Worm (Caenorhabditis elegans): Measurements from ENCODE around the gene taf-11.1.
"Not testable (repeated sequence)": the region's sequence is repeated elsewhere in the genome, so short reads cannot be mapped to it uniquely, and the experiment has no call there.

Gene taf-11.1

DNA sequence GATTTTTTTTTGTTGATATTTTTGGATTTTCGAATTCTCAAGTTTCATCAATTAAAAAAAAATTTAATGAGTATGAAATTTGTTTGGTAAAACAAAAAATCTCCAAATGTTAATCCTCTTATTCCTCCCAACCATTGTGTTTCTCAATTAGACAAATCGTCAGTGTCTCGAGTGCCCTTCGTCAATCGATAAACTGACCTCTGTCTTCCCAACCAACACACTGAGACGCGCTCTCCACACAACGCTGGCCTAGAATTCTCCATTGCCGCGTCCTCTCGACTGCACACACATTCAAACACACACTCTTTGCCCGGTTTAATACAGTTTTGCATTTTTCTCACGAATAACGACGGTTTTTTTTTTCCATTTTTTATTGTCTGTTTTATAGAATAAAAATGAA is at the start of gene taf-11.1:
taf-11.1 (plus strand) TSS at position 389 of the 400 bp plus-strand sequence.
- TF ChIP-seq cnd-1 (tag; optimal IDR thresholded peaks at IDR 0.05) (peak; percentile 40), lin-13 (tag; optimal IDR thresholded peaks at IDR 0.05) (peak; percentile 7), flh-1 (GFP tag; optimal IDR thresholded peaks at IDR 0.05) (no peak), ces-1 (GFP tag; optimal IDR thresholded peaks at IDR 0.05) (peak; percentile 28), pha-4 (tag; optimal IDR thresholded peaks at IDR 0.05) (no peak), sem-2 (GFP tag; optimal IDR thresholded peaks at IDR 0.05) (no peak), ztf-11 (tag; optimal IDR thresholded peaks at IDR 0.05) (no peak), hlh-1 (tag; optimal IDR thresholded peaks at IDR 0.05) (peak; percentile 21), nhr-2 (tag; optimal IDR thresholded peaks at IDR 0.05) (no peak), ceh-83 (GFP tag; optimal IDR thresholded peaks at IDR 0.05) (no peak), unc-120 (tag; optimal IDR thresholded peaks at IDR 0.05; ENCODE audit: poor library complexity, severe bottlenecking) (no peak), ceh-39 (tag; optimal IDR thresholded peaks at IDR 0.05) (peak; percentile 29), unc-62 (GFP tag; optimal IDR thresholded peaks at IDR 0.05) (no peak), snpc-4 (tag; optimal IDR thresholded peaks at IDR 0.05) (no peak), nhr-237 (tag; optimal IDR thresholded peaks at IDR 0.05) (no peak)

DNA sequence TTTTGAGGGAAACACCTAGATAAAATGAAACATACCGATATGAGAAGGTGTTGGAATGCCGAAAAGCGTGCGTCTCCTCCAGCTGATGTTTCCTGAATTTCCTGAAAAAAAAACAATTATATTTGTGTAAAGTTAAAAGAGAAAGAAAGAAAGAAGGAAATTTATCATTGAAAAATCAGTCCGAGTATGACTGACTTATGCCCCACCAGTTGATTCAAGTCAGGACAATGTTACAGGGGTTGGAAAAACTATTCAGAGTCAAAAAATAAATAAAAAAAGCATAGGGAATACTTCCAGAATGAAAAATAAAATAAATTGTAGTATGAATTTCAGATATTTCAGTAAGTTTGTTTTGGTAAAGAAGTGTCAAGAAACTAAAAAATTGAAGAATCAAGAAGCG is 47.6 kb upstream of the taf-11.1 start, which contains the start of gene F20B6.9:
F20B6.9 (minus strand) TSS at position 101 of the 400 bp plus-strand sequence.
- not testable (repeated sequence) for TF ChIP-seq sptf-1, cnd-1, nhr-237 (tag; optimal IDR thresholded peaks at IDR 0.05)

DNA sequence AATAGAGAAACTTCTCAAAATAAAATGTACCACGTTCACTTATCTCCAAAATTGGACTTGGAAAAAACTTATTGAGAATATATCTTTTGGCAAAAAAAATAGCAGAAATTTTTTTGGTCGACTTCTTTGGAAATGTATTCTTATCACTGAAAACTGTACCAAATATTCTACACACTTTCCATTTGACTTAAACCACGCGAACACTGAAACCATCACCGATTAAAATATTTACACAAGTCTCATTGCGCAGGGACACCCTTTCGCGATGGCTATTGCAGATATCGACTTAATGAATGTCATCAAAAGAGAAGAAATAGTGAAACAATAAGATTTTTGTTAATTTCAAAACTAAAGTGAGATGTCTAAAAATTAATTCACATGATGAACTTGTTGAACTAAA is 46.5 kb upstream of the taf-11.1 start:
- TF ChIP-seq mep-1 (tag; optimal IDR thresholded peaks at IDR 0.05) (no peak), zip-8 (tag; optimal IDR thresholded peaks at IDR 0.05) (no peak), M03D4.4 (tag; optimal IDR thresholded peaks at IDR 0.05) (no peak), lin-32 (GFP tag; optimal IDR thresholded peaks at IDR 0.05) (no peak), ces-1 (GFP tag; optimal IDR thresholded peaks at IDR 0.05) (no peak), pha-4 (tag; optimal IDR thresholded peaks at IDR 0.05) (no peak), ceh-83 (GFP tag; optimal IDR thresholded peaks at IDR 0.05) (no peak), lin-13 (tag; optimal IDR thresholded peaks at IDR 0.05) (no peak), unc-39 (tag; optimal IDR thresholded peaks at IDR 0.05) (no peak), ceh-43 (GFP tag; optimal IDR thresholded peaks at IDR 0.05) (no peak), nhr-28 (tag; optimal IDR thresholded peaks at IDR 0.05) (no peak), unc-120 (tag; optimal IDR thresholded peaks at IDR 0.05; ENCODE audit: poor library complexity, severe bottlenecking) (no peak)

DNA sequence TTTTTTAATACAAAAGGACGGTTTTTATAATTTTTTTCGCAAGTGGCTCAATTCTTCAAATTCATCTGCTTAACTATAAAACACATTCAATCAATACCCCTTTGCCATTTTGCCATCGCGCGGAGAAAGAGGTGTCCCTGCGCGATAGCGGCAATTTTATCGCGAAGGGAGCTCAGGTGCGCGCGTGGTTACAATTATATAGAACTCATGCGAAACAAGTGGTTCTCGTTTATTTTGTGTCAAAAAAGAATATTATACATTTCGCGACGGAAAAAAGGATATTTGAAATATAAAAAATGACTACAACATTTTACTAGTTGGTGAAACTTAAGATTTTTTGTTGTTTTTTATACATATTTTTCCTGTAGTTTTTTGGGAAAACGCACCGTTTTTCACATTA is 45.8 kb upstream of the taf-11.1 start:
- peak; percentile 97 for TF ChIP-seq ces-1 (GFP tag; optimal IDR thresholded peaks at IDR 0.05)
- peak; percentile 91 for TF ChIP-seq mls-2 (tag; optimal IDR thresholded peaks at IDR 0.05)
- peak; percentile 92 for TF ChIP-seq cnd-1 (tag; optimal IDR thresholded peaks at IDR 0.05)
- TF ChIP-seq bed-3 (GFP tag; optimal IDR thresholded peaks at IDR 0.05), result peak; percentile 37
- peak; percentile 67 for TF ChIP-seq blmp-1 (tag; optimal IDR thresholded peaks at IDR 0.05)
- TF ChIP-seq nhr-2 (tag; optimal IDR thresholded peaks at IDR 0.05), result peak; percentile 70
- peak; percentile 94 for TF ChIP-seq elt-3 (tag; optimal IDR thresholded peaks at IDR 0.05)
- no peak for TF ChIP-seq sem-2 (GFP tag; optimal IDR thresholded peaks at IDR 0.05)
- TF ChIP-seq flh-1 (GFP tag; optimal IDR thresholded peaks at IDR 0.05), result no peak
- TF ChIP-seq ceh-43 (GFP tag; optimal IDR thresholded peaks at IDR 0.05), result peak; percentile 22
- TF ChIP-seq nhr-76 (tag; optimal IDR thresholded peaks at IDR 0.05), result no peak
- peak; percentile 96 for TF ChIP-seq pha-4 (tag; optimal IDR thresholded peaks at IDR 0.05)
- peak; percentile 83 for TF ChIP-seq unc-120 (tag; optimal IDR thresholded peaks at IDR 0.05; ENCODE audit: poor library complexity, severe bottlenecking)
- peak; percentile 99 for TF ChIP-seq ztf-11 (tag; optimal IDR thresholded peaks at IDR 0.05)
- TF ChIP-seq sptf-1 (tag; optimal IDR thresholded peaks at IDR 0.05), result peak; percentile 92
- peak; percentile 91 for TF ChIP-seq lsy-2 (tag; optimal IDR thresholded peaks at IDR 0.05)
- TF ChIP-seq drap-1 (GFP tag; optimal IDR thresholded peaks at IDR 0.05), result peak; percentile 95
- peak; percentile 66 for TF ChIP-seq tbx-8 (GFP tag; optimal IDR thresholded peaks at IDR 0.05)
- no peak for TF ChIP-seq snpc-4 (tag; optimal IDR thresholded peaks at IDR 0.05)
- peak; percentile 98 for TF ChIP-seq nhr-12 (tag; optimal IDR thresholded peaks at IDR 0.05)
- peak; percentile 45 for TF ChIP-seq lin-32 (GFP tag; optimal IDR thresholded peaks at IDR 0.05)
- peak; percentile 89 for TF ChIP-seq unc-39 (tag; optimal IDR thresholded peaks at IDR 0.05)
- peak; percentile 52 for TF ChIP-seq ham-2 (GFP tag; optimal IDR thresholded peaks at IDR 0.05)
- peak; percentile 90 for TF ChIP-seq unc-62 (GFP tag; optimal IDR thresholded peaks at IDR 0.05)
- TF ChIP-seq mep-1 (tag; optimal IDR thresholded peaks at IDR 0.05), result peak; percentile 98
- TF ChIP-seq nhr-237 (tag; optimal IDR thresholded peaks at IDR 0.05), result peak; percentile 99
- no peak for TF ChIP-seq zip-8 (tag; optimal IDR thresholded peaks at IDR 0.05)
- peak; percentile 80 for TF ChIP-seq M03D4.4 (tag; optimal IDR thresholded peaks at IDR 0.05)
- TF ChIP-seq mab-5 (tag; optimal IDR thresholded peaks at IDR 0.05), result peak; percentile 90
- peak; percentile 2 for TF ChIP-seq elt-1 (tag; optimal IDR thresholded peaks at IDR 0.05; ENCODE audit: borderline replicate concordance, insufficient read depth)
- TF ChIP-seq lin-13 (tag; optimal IDR thresholded peaks at IDR 0.05), result peak; percentile 86
- TF ChIP-seq ceh-83 (GFP tag; optimal IDR thresholded peaks at IDR 0.05), result peak; percentile 64
- peak; percentile 95 for TF ChIP-seq ceh-39 (tag; optimal IDR thresholded peaks at IDR 0.05)
- TF ChIP-seq hlh-1 (tag; optimal IDR thresholded peaks at IDR 0.05), result peak; percentile 94
- peak; percentile 71 for TF ChIP-seq nhr-28 (tag; optimal IDR thresholded peaks at IDR 0.05)
